Worm (Caenorhabditis elegans) whole organism, L1 larva: ENCODE results near the gene srh-199.
A peak's percentile ranks its signal among the peaks of the same experiment; 100 is the strongest.

Experiments used
- Y116A8C.19 ChIP-seq: sonication (generic microtip); optimal IDR thresholded peaks from 2 replicates; lab custom pipeline; 2016; ENCODE audit warnings: missing compliant biosample characterization, missing genetic modification characterization, borderline replicate concordance
- alr-1 ChIP-seq: fragments of 200-800 bp; sonication (Bioruptor generic); optimal IDR thresholded peaks from 2 replicates; lab custom pipeline; 2018; ENCODE audit warnings: borderline replicate concordance, mild to moderate bottlenecking, missing genetic modification characterization, missing compliant biosample characterization
- blmp-1 ChIP-seq: fragments of 150-350 bp; optimal IDR thresholded peaks from 2 replicates; lab custom pipeline; 2014; ENCODE audit warnings: missing biosample characterization, missing genetic modification characterization
- ceh-82 ChIP-seq, 3 experiments: fragments of 150-350 bp in 1 of 3; sonication (generic microtip) in 2 of 3; optimal IDR thresholded peaks; 2 replicates each; lab custom pipeline; 2014 to 2017; ENCODE audit warnings: missing biosample characterization in 3 of 3, missing genetic modification characterization in 3 of 3
- ceh-90 ChIP-seq: sonication (generic microtip); optimal IDR thresholded peaks from 2 replicates; lab custom pipeline; 2016; ENCODE audit warnings: missing genetic modification characterization, missing compliant biosample characterization
- ces-1 ChIP-seq: fragments of 150-350 bp; optimal IDR thresholded peaks from 2 replicates; lab custom pipeline; 2014; ENCODE audit warnings: missing biosample characterization, missing genetic modification reagents, missing genetic modification characterization
- efl-1 ChIP-seq, 4 experiments: fragments of 150-350 bp; optimal IDR thresholded peaks in 3 of 4; peaks in 1 of 4; 1 replicate in 1 of 4; 2 replicates in 3 of 4; lab custom pipeline; 2014; ENCODE audit warnings: missing biosample characterization in 2 of 4, missing genetic modification characterization in 2 of 4, missing genetic modification reagents in 2 of 4
- hlh-17 ChIP-seq: fragments of 200-800 bp; sonication (Bioruptor generic); optimal IDR thresholded peaks from 2 replicates; lab custom pipeline; 2018; ENCODE audit warnings: missing genetic modification characterization, mild to moderate bottlenecking, missing compliant biosample characterization, moderate library complexity, borderline replicate concordance
- hlh-4 ChIP-seq: sonication (generic microtip); optimal IDR thresholded peaks from 2 replicates; lab custom pipeline; 2016; ENCODE audit warnings: mild to moderate bottlenecking, missing genetic modification characterization, missing compliant biosample characterization
- hpl-2 ChIP-seq: fragments of 150-350 bp; optimal IDR thresholded peaks from 2 replicates; lab custom pipeline; 2014; ENCODE audit warnings: missing biosample characterization, missing genetic modification reagents, missing genetic modification characterization
- irx-1 ChIP-seq: sonication (generic microtip); optimal IDR thresholded peaks from 2 replicates; lab custom pipeline; 2016; ENCODE audit warnings: missing genetic modification characterization, missing compliant biosample characterization
- jun-1 ChIP-seq: fragments of 150-350 bp; optimal IDR thresholded peaks from 2 replicates; lab custom pipeline; 2014; ENCODE audit warnings: missing biosample characterization, missing genetic modification reagents, missing genetic modification characterization
- lin-13 ChIP-seq: fragments of 150-350 bp; optimal IDR thresholded peaks from 2 replicates; lab custom pipeline; 2014; ENCODE audit warnings: missing biosample characterization, missing genetic modification reagents, missing genetic modification characterization
- lsy-2 ChIP-seq, 2 experiments: fragments of 150-350 bp; optimal IDR thresholded peaks; 2 replicates each; lab custom pipeline; 2014; ENCODE audit warnings: missing biosample characterization in 2 of 2, missing genetic modification characterization in 2 of 2
- mab-9 ChIP-seq: fragments of 200-800 bp; sonication (Bioruptor generic); IDR thresholded peaks from 2 replicates; pipeline ENCODE4 v1.3.6; 2022; ENCODE audit warnings: missing genetic modification reagents, missing genetic modification characterization, missing compliant biosample characterization
- mdl-1 ChIP-seq, 2 experiments: fragments of 150-350 bp; optimal IDR thresholded peaks; 2 replicates each; lab custom pipeline; 2014 to 2017; ENCODE audit warnings: missing biosample characterization in 2 of 2, missing genetic modification characterization in 2 of 2, inconsistent platforms in 1 of 2
- nhr-11 ChIP-seq: fragments of 150-350 bp; optimal IDR thresholded peaks from 2 replicates; lab custom pipeline; 2014; ENCODE audit warnings: missing biosample characterization, missing genetic modification characterization
- nhr-237 ChIP-seq: fragments of 150-350 bp; optimal IDR thresholded peaks from 2 replicates; lab custom pipeline; 2014; ENCODE audit warnings: missing biosample characterization, missing genetic modification characterization
- nhr-47 ChIP-seq: sonication (generic microtip); optimal IDR thresholded peaks from 2 replicates; lab custom pipeline; 2016; ENCODE audit warnings: mild to moderate bottlenecking, missing genetic modification characterization, moderate library complexity, missing compliant biosample characterization
- nhr-85 ChIP-seq: sonication (generic microtip); peaks from one replicate; lab custom pipeline; 2016; ENCODE audit warnings: missing genetic modification characterization, inconsistent platforms, missing compliant biosample characterization
- pag-3 ChIP-seq: sonication (generic microtip); optimal IDR thresholded peaks from 2 replicates; lab custom pipeline; 2017; ENCODE audit warnings: missing genetic modification characterization, mild to moderate bottlenecking, missing compliant biosample characterization, antibody characterized with exemption, borderline replicate concordance; ENCODE audit not compliant: insufficient read depth
- pax-3 ChIP-seq: fragments of 200-800 bp; sonication (Bioruptor generic); optimal IDR thresholded peaks from 2 replicates; lab custom pipeline; 2018; ENCODE audit warnings: mild to moderate bottlenecking, missing genetic modification characterization, moderate library complexity, missing compliant biosample characterization
- pqm-1 ChIP-seq: sonication (generic microtip); optimal IDR thresholded peaks from 3 replicates; lab custom pipeline; 2017; ENCODE audit warnings: missing biosample characterization, missing genetic modification characterization
- skn-1 ChIP-seq: fragments of 150-350 bp; optimal IDR thresholded peaks from 2 replicates; lab custom pipeline; 2014; ENCODE audit warnings: missing biosample characterization, missing genetic modification characterization
- tlp-1 ChIP-seq: fragments of 150-350 bp; optimal IDR thresholded peaks from 2 replicates; lab custom pipeline; 2014; ENCODE audit warnings: missing biosample characterization, missing genetic modification characterization
- unc-130 ChIP-seq: fragments of 150-350 bp; optimal IDR thresholded peaks from 2 replicates; lab custom pipeline; 2017; ENCODE audit warnings: missing biosample characterization, missing genetic modification characterization, inconsistent platforms
- unc-62 ChIP-seq: fragments of 150-350 bp; optimal IDR thresholded peaks from 2 replicates; lab custom pipeline; 2014; ENCODE audit warnings: missing biosample characterization, missing genetic modification reagents, missing genetic modification characterization
- unc-86 ChIP-seq: sonication (generic microtip); optimal IDR thresholded peaks from 2 replicates; lab custom pipeline; 2016; ENCODE audit warnings: missing genetic modification characterization, missing compliant biosample characterization
- unc-98 ChIP-seq: fragments of 200-800 bp; sonication (Bioruptor generic); IDR thresholded peaks from 2 replicates; pipeline ENCODE4 v1.3.6; 2022; ENCODE audit warnings: missing genetic modification characterization, missing compliant biosample characterization
- vab-15 ChIP-seq: sonication (generic microtip); optimal IDR thresholded peaks from 2 replicates; lab custom pipeline; 2017; ENCODE audit warnings: missing genotype, mild to moderate bottlenecking, missing genetic modification characterization, missing compliant biosample characterization
- xbp-1 ChIP-seq: sonication (generic microtip); optimal IDR thresholded peaks from 2 replicates; lab custom pipeline; 2016; ENCODE audit warnings: missing genetic modification characterization, missing compliant biosample characterization
- zag-1 ChIP-seq: fragments of 150-350 bp; optimal IDR thresholded peaks from 2 replicates; lab custom pipeline; 2014; ENCODE audit warnings: missing biosample characterization, missing genetic modification characterization

srh-199 gene

ce11 chrV:1751449-1751848 is at the start of gene srh-199:
Gene srh-199, minus strand, starts transcription at chrV:1751549.
- no peak for TF ChIP-seq Y116A8C.19 (tag; lab: Kevin White, UChicago)
- no peak for TF ChIP-seq nhr-11 (tag; lab: Kevin White, UChicago)

- TF ChIP-seq hpl-2 = no peak
- no peak for TF ChIP-seq ceh-90 (tag; lab: Kevin White, UChicago)
- TF ChIP-seq unc-86 (tag; lab: Kevin White, UChicago) = no peak
- TF ChIP-seq nhr-11 (tag; lab: Kevin White, UChicago) = no peak
Observed at ce11 chrV:1797900-1798299, 46.6 kb upstream of the srh-199 start, which contains the start of gene F36H9.10. Gene F36H9.10, plus strand, starts transcription at chrV:1798200.

ce11 chrV:1794218-1794617 is 42.9 kb upstream of the srh-199 start, which contains the start of gene F36H9.1:
Gene F36H9.1, plus strand, starts transcription at chrV:1794518.
- no peak for TF ChIP-seq pqm-1 (tag; lab: Kevin White, UChicago)
- TF ChIP-seq vab-15 (tag; lab: Kevin White, UChicago) = no peak
- TF ChIP-seq unc-98 (GFP tag; lab: Robert Waterston, UW) = no peak
- TF ChIP-seq ceh-82 (tag; optimal IDR thresholded peaks at IDR 0.05; lab: Kevin White, UChicago) = no peak
- TF ChIP-seq jun-1 (tag; lab: Kevin White, UChicago) = no peak
- TF ChIP-seq, all 84 proteins: peak for 0

ce11 chrV:1789495-1789894 is 38.1 kb upstream of the srh-199 start:
- TF ChIP-seq nhr-85 (tag; lab: Kevin White, UChicago) = peak; percentile 36
- no peak for TF ChIP-seq zag-1 (tag; lab: Kevin White, UChicago)
- TF ChIP-seq pag-3 = no peak
- no peak for TF ChIP-seq nhr-47 (tag; lab: Kevin White, UChicago)
- peak; percentile 75 for TF ChIP-seq blmp-1 (tag; lab: Kevin White, UChicago)
- peak in 1 of 2 experiments; percentile 10 for TF ChIP-seq mdl-1 (tag; optimal IDR thresholded peaks at IDR 0.05; lab: Kevin White, UChicago)
- peak; percentile 14 for TF ChIP-seq jun-1 (tag; lab: Kevin White, UChicago)
- no peak for TF ChIP-seq lin-13

- TF ChIP-seq lsy-2 (tag; optimal IDR thresholded peaks at IDR 0.05; lab: Kevin White, UChicago) = no peak
- no peak for TF ChIP-seq hlh-4 (tag; lab: Kevin White, UChicago)
- TF ChIP-seq mab-9 (GFP tag; lab: Robert Waterston, UW) = no peak
- no peak for TF ChIP-seq irx-1 (tag; lab: Kevin White, UChicago)
- no peak for TF ChIP-seq jun-1 (tag; lab: Kevin White, UChicago)
- no peak for TF ChIP-seq ces-1 (GFP tag; lab: Kevin White, UChicago)
Observed at ce11 chrV:1788157-1788556, 36.8 kb upstream of the srh-199 start, which contains the start of gene F36H9.2. Gene F36H9.2, plus strand, starts transcription at chrV:1788457.

ce11 chrV:1781922-1782321 is 30.6 kb upstream of the srh-199 start, which contains the start of gene F36H9.5:
Gene F36H9.5, minus strand, starts transcription at chrV:1782022.
- TF ChIP-seq ces-1 (GFP tag; lab: Kevin White, UChicago) = no peak
- TF ChIP-seq tlp-1 = no peak
- TF ChIP-seq efl-1 (optimal IDR thresholded peaks at IDR 0.05; lab: Kevin White, UChicago) = no peak
- no peak for TF ChIP-seq efl-1 (GFP tag; optimal IDR thresholded peaks at IDR 0.05 in 1 of 2; lab: Kevin White, UChicago)
- TF ChIP-seq alr-1 (tag; lab: Kevin White, UChicago) = no peak
- no peak for TF ChIP-seq skn-1 (tag; lab: Kevin White, UChicago)
- TF ChIP-seq hlh-17 (GFP tag; lab: Kevin White, UChicago) = no peak
- no peak for TF ChIP-seq unc-62 (GFP tag; lab: Kevin White, UChicago)
- no peak for TF ChIP-seq unc-130 (tag; lab: Kevin White, UChicago)
- TF ChIP-seq nhr-237 = no peak
- TF ChIP-seq xbp-1 (tag; lab: Kevin White, UChicago) = no peak
- no peak for TF ChIP-seq pax-3 (tag; lab: Kevin White, UChicago)
- TF ChIP-seq, all 84 proteins: peak for 0
